Worm (Caenorhabditis elegans): ENCODE measurements around the gene npr-12.
A peak's percentile ranks its signal among the peaks of the same experiment; 100 is the strongest.

Gene npr-12

DNA sequence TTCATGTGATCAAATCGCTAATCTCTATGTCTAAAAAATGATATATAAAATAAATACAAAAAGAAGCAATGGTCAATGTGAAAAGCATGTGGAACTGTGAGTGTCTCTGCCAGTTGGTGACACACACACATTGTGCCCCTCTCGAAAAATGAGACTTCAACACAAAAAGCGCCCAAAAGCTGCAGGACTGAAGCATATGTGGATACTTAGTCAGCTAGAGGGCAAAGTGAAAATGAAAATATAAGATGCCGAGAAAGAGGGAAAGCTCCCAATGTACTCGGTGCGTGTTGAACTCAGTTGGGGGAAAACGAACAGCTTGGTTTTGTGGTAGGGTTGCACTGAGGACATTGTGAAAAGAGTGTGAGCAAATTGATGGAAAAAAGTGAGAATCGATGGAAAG lies 56.3 kb downstream of the npr-12 start (continued):
- TF ChIP-seq madf-5 (GFP tag; IDR thresholded peaks at IDR 0.05) (no peak), lin-38 (GFP tag; IDR thresholded peaks at IDR 0.05) (0 out of 2 replicates have a peak, but pooled peaks have one; percentile 10), F37D6.2 (tag; optimal IDR thresholded peaks at IDR 0.05) (peak; percentile 55), mxl-2 (GFP tag; conservative IDR thresholded peaks at IDR 0.05) (peak; percentile 85), Y75B8A.6 (GFP tag; IDR thresholded peaks at IDR 0.05) (no peak), ceh-32 (tag; optimal IDR thresholded peaks at IDR 0.05; ENCODE audit: poor library complexity) (no peak), mxl-3 (GFP tag; optimal IDR thresholded peaks at IDR 0.05) (no peak), fkh-10 (GFP tag; optimal IDR thresholded peaks at IDR 0.05) (peak; percentile 14), hmg-1.1 (GFP tag; IDR thresholded peaks at IDR 0.05) (peak; percentile 48; the same call in 1 of the 2 replicates), nhr-48 (tag; optimal IDR thresholded peaks at IDR 0.05) (peak; percentile 98), daf-16 (GFP tag; optimal IDR thresholded peaks at IDR 0.05) (peak in 1 of 2 experiments; percentile 54), daf-16 (tag; optimal IDR thresholded peaks at IDR 0.05) (no peak), unc-39 (tag; optimal IDR thresholded peaks at IDR 0.05) (no peak), lsy-2 (tag; optimal IDR thresholded peaks at IDR 0.05) (peak; percentile 49 to 73), ceh-20 (GFP tag; IDR thresholded peaks at IDR 0.05) (0 out of 2 replicates have a peak, but pooled peaks have one; percentile 63), Y48G9A.11 (GFP tag; IDR thresholded peaks at IDR 0.05) (no peak), hif-1 (tag; optimal IDR thresholded peaks at IDR 0.05) (peak in 1 of 2 experiments; percentile 60), rbr-2 (tag; optimal IDR thresholded peaks at IDR 0.05) (peak; percentile 66), madf-9 (GFP tag; conservative IDR thresholded peaks at IDR 0.05) (0 out of 2 replicates have a peak, but pooled peaks have one; percentile 11), arid-1 (GFP tag; conservative IDR thresholded peaks at IDR 0.05) (no peak), lir-3 (tag; optimal IDR thresholded peaks at IDR 0.05) (no peak), snpc-4 (tag; optimal IDR thresholded peaks at IDR 0.05) (no peak)

DNA sequence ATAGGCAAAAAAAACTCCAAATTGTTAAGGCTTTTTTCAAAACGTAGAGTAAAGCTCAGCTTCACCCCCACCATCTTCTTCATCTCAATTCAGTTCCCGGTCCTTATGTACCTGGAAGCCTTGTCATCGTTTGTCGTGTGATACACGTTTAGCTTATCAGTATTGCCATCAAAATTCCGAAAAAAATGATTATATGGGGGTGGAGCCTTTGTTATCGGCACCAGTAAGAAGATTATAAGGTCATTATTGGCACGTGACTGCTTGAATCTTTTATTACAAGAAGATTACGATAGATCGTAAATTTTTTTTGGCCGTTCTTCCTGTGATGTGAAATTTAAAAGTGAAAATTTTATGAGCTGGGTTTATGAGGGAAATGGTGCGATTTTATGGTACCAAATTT lies 57.0 kb downstream of the npr-12 start:
- TF ChIP-seq daf-12 (tag; optimal IDR thresholded peaks at IDR 0.05), result no peak
- TF ChIP-seq mes-2 (tag; optimal IDR thresholded peaks at IDR 0.05; ENCODE audit: poor library complexity, severe bottlenecking), result peak; percentile 35
- TF ChIP-seq pha-4 (GFP tag; IDR thresholded peaks at IDR 0.05), result 0 out of 2 replicates have a peak, but pooled peaks have one; percentile 17
- no peak for TF ChIP-seq pha-4 (tag; optimal IDR thresholded peaks at IDR 0.05)
- no peak for TF ChIP-seq saeg-2 (GFP tag; IDR thresholded peaks at IDR 0.05)
- no peak for TF ChIP-seq daf-8 (GFP tag; IDR thresholded peaks at IDR 0.05)
- TF ChIP-seq ctbp-1 (GFP tag; IDR thresholded peaks at IDR 0.05), result no peak
- TF ChIP-seq set-16 (GFP tag; IDR thresholded peaks at IDR 0.05), result no peak
- no peak for TF ChIP-seq zip-2 (tag; optimal IDR thresholded peaks at IDR 0.05)
- TF ChIP-seq tra-1 (GFP tag; IDR thresholded peaks at IDR 0.05), result peak; percentile 76
- TF ChIP-seq ceh-28 (tag; optimal IDR thresholded peaks at IDR 0.05), result no peak
- peak; percentile 92 for TF ChIP-seq dve-1 (tag; optimal IDR thresholded peaks at IDR 0.05; ENCODE audit: insufficient read depth)
- no peak for TF ChIP-seq unc-62 (GFP tag; optimal IDR thresholded peaks at IDR 0.05 in 1 of 2)
- TF ChIP-seq unc-62 (tag; optimal IDR thresholded peaks at IDR 0.05), result no peak
- no peak for TF ChIP-seq unc-130 (GFP tag; optimal IDR thresholded peaks at IDR 0.05)
- TF ChIP-seq F37D6.2 (tag; optimal IDR thresholded peaks at IDR 0.05), result no peak
- no peak for TF ChIP-seq nhr-10 (tag; optimal IDR thresholded peaks at IDR 0.05)
- no peak for TF ChIP-seq lin-38 (GFP tag; IDR thresholded peaks at IDR 0.05)
- TF ChIP-seq nhr-48 (tag; optimal IDR thresholded peaks at IDR 0.05), result peak; percentile 87
- no peak for TF ChIP-seq zag-1 (tag; optimal IDR thresholded peaks at IDR 0.05)
- no peak for TF ChIP-seq aha-1 (tag)
- peak; percentile 70 for TF ChIP-seq nhr-77 (tag; optimal IDR thresholded peaks at IDR 0.05)
- no peak for TF ChIP-seq lin-29 (GFP tag; IDR thresholded peaks at IDR 0.05)
- no peak for TF ChIP-seq ceh-62 (tag; optimal IDR thresholded peaks at IDR 0.05)
- TF ChIP-seq lin-15B (tag; optimal IDR thresholded peaks at IDR 0.05), result no peak
- TF ChIP-seq mep-1 (tag; optimal IDR thresholded peaks at IDR 0.05), result no peak
- TF ChIP-seq lsy-2 (tag; optimal IDR thresholded peaks at IDR 0.05), result peak in 1 of 2 experiments; percentile 33
- no peak for TF ChIP-seq daf-19 (GFP tag; conservative IDR thresholded peaks at IDR 0.05)
- no peak for TF ChIP-seq daf-16 (GFP tag; optimal IDR thresholded peaks at IDR 0.05)
- peak; percentile 59 for TF ChIP-seq daf-16 (tag; optimal IDR thresholded peaks at IDR 0.05)
- 0 out of 2 replicates have a peak, but pooled peaks have one; percentile 21 for TF ChIP-seq Y75B8A.6 (GFP tag; IDR thresholded peaks at IDR 0.05)
- TF ChIP-seq nhr-42 (GFP tag; IDR thresholded peaks at IDR 0.05), result 0 out of 2 replicates have a peak, but pooled peaks have one; percentile 32
- no peak for TF ChIP-seq vab-7 (GFP tag; IDR thresholded peaks at IDR 0.05)
- TF ChIP-seq nhr-237 (tag; optimal IDR thresholded peaks at IDR 0.05), result no peak
- no peak for TF ChIP-seq egl-43 (GFP tag; IDR thresholded peaks at IDR 0.05)
